Worm (Caenorhabditis elegans): ENCODE measurements around the gene trm-2A.

trm-2A gene

DNA sequence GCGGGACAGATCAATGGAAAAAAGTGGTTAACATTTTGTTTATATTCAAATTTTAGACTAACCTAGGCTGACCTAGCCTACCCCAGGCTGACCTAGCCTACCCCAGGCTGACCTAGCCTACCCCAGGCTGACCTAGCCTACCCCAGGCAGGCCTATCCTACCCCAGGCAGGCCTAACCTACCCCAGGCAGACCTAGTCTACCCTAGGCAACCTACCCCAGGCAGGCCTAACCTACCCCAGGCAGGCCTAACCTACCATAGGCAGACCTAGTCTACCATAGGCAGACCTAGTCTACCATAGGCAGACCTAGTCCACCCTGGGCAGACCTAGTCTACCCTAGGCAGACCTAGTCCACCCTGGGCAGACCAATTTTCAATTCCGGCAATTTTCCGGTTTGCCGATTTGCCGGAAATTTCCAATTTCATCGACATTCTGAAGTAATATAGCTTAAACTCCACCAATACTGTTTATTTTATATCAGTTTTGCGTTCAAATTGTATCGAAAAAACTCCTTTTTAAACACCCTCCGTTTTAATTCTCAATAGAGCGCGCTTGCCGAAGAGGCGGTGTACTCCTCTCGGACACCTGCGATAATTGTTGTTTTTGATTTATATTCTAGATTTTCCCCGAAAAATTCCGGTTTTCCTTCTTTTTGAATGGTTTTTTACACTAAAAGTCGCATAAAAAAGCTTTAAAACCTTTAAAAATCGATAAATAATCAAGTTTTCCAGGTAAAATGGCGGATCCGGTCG lies at the start of gene trm-2A:
trm-2A (plus strand) TSS at position 732 of the 752 bp plus-strand sequence.
- TF ChIP-seq sea-1 (GFP tag; conservative IDR thresholded peaks at IDR 0.05) (no peak), F13C5.2 (tag; optimal IDR thresholded peaks at IDR 0.05) (peak; percentile 62)

DNA sequence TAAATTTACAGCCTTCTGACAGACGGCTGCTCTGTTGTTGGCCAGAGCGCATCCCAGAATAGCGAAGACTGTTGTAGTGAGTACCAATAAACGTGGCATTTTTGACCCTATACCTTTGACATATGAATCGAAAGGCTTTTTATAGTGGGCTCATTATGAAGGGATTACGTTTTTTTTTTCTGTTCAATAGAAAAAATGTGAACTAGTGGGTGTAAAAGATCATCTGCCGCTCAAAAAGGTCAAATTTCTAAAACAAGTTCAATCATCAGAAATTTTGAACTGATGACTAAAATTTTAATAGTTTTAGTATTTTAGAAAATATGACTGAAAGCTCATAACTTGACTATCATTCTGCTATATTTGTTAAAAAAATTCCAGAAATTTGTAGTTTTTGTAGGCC lies 49.8 kb upstream of the trm-2A start, which contains the start of gene K09C6.9:
K09C6.9 (minus strand) TSS at position 101 of the 400 bp plus-strand sequence.
- TF ChIP-seq B0310.2 (tag; optimal IDR thresholded peaks at IDR 0.05) (no peak), hmbx-1 (tag; optimal IDR thresholded peaks at IDR 0.05) (no peak), ets-7 (tag; optimal IDR thresholded peaks at IDR 0.05) (no peak), ama-1 (optimal IDR thresholded peaks at IDR 0.05) (no peak), flt-1 (GFP tag; IDR thresholded peaks at IDR 0.05) (no peak), tra-4 (tag; optimal IDR thresholded peaks at IDR 0.05) (no peak), ceh-36 (tag; optimal IDR thresholded peaks at IDR 0.05) (no peak), scrt-1 (GFP tag; IDR thresholded peaks at IDR 0.05) (no peak), tbx-37 (GFP tag; conservative IDR thresholded peaks at IDR 0.05) (no peak), hmg-4 (GFP tag; optimal IDR thresholded peaks at IDR 0.05) (no peak), hnd-1 (tag; optimal IDR thresholded peaks at IDR 0.05) (no peak), tbx-11 (GFP tag; IDR thresholded peaks at IDR 0.05) (no peak), F13C5.2 (tag; optimal IDR thresholded peaks at IDR 0.05) (no peak), sea-1 (GFP tag; conservative IDR thresholded peaks at IDR 0.05) (no peak), aly-1 (tag; optimal IDR thresholded peaks at IDR 0.05) (no peak), ceh-13 (GFP tag; optimal IDR thresholded peaks at IDR 0.05) (no peak), pes-1 (GFP tag; IDR thresholded peaks at IDR 0.05) (no peak)

DNA sequence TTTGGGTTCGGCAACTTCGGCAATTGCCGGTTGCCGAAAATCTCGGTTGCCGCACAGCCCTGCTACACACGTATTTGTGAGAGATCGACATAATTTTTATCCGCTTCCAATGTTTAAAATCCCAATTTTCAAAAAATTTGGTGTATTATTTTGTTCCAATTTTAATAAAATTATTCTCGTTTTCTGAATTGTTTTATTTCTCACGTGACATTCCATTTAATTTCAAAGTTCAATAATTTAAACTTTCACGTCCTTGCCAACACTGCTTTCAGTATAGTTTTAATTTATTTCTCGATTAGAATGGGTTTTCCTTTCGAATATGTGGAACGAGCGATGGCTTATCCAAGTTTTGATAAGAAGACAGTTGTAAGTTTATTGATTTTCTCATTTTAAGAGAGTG lies 48.2 kb upstream of the trm-2A start, which contains the start of gene K09C6.2:
K09C6.2 (plus strand) TSS at position 301 of the 400 bp plus-strand sequence.
- TF ChIP-seq ceh-13 (GFP tag; optimal IDR thresholded peaks at IDR 0.05) (no peak), ama-1 (optimal IDR thresholded peaks at IDR 0.05) (no peak), ets-7 (tag; optimal IDR thresholded peaks at IDR 0.05) (no peak), ceh-36 (tag; optimal IDR thresholded peaks at IDR 0.05) (no peak), tbx-11 (GFP tag; IDR thresholded peaks at IDR 0.05) (no peak), pes-1 (GFP tag; IDR thresholded peaks at IDR 0.05) (no peak), tbx-37 (GFP tag; conservative IDR thresholded peaks at IDR 0.05) (no peak)

DNA sequence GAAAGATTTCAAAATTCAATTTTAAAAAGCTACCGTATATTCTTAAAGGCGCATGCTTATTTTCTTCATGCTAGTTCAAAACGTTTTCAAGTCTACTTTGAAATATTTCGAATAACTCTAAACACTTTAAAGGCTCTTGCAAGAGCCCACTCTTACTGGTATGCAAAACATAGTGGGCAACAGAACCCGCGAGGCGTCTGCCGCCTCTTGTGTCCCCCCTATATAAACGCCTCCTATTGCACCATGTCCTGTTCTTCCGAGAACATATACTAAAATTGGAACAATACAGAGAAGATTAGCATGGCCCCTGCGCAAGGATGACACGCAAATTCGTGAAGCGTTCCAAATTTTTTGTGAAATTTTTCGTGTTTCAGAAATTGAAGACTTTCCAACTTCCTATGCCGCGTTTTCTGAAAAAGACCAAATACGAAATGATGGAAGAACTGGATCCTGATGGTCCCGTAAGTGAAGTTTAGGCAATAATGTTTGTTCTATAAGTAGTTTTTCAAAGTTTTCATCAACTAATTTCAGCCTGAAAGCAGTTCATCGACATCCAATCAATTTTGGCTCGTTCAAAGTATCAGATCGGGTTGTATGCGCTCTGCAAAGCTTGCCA lies 45.8 kb upstream of the trm-2A start:
- TF ChIP-seq B0310.2 (tag; optimal IDR thresholded peaks at IDR 0.05) (no peak), flt-1 (GFP tag; IDR thresholded peaks at IDR 0.05) (peak; percentile 44; the same call in 1 of the 2 replicates), pes-1 (GFP tag; IDR thresholded peaks at IDR 0.05) (peak; percentile 62), ceh-36 (tag; optimal IDR thresholded peaks at IDR 0.05) (no peak), ets-7 (tag; optimal IDR thresholded peaks at IDR 0.05) (no peak), sea-1 (GFP tag; conservative IDR thresholded peaks at IDR 0.05) (no peak), scrt-1 (GFP tag; IDR thresholded peaks at IDR 0.05) (no peak)

DNA sequence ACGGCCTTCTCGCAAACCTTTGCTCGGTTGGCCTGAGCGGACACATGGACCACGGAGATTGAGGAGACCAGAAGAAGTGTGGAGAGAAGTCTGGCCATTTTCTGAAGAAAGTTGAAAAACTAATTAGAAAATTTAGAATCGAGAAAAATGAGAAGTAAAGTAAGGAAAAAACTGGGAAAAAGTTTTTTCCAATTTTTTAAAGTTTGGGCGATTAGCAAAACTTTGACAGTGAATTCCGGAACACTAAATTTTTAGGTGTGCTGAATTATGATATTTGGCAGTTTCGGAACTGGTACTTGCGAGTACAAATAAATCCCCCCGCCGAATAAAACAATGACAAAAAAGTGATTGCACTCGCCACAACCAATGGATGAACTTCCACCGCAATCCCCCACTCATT lies 38.0 kb upstream of the trm-2A start, which contains the start of gene T02B11.3:
T02B11.3 (minus strand) TSS at position 101 of the 400 bp plus-strand sequence.
- TF ChIP-seq tbx-37 (GFP tag; conservative IDR thresholded peaks at IDR 0.05) (no peak), hnd-1 (tag; optimal IDR thresholded peaks at IDR 0.05) (no peak), scrt-1 (GFP tag; IDR thresholded peaks at IDR 0.05) (no peak), aly-1 (tag; optimal IDR thresholded peaks at IDR 0.05) (no peak), B0310.2 (tag; optimal IDR thresholded peaks at IDR 0.05) (no peak)

DNA sequence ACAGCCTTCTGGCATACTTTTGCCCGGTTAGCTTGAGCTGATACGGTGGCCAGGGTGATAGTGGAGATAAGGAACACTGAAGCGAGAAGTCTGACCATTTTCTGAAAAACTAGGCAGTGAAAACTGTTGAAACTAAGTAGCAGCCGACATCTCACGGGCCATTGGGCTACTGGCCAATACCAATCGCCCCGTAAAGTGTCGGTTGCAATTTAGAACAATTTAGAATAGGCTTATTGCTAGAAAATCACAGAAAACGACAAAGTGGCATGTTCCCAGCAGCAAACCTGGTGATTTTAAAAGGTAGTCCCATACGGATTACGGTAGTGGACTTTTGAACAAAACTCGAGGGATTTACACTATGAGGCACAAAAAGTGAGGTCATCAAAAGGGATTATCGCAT lies 33.7 kb upstream of the trm-2A start, which contains the start of gene T02B11.4:
T02B11.4 (minus strand) TSS at position 101 of the 400 bp plus-strand sequence.
- no peak for TF ChIP-seq pes-1 (GFP tag; IDR thresholded peaks at IDR 0.05)
- TF ChIP-seq hnd-1 (tag; optimal IDR thresholded peaks at IDR 0.05) = no peak
- no peak for TF ChIP-seq flt-1 (GFP tag; IDR thresholded peaks at IDR 0.05)
- no peak for TF ChIP-seq ceh-36 (tag; optimal IDR thresholded peaks at IDR 0.05)
- TF ChIP-seq F13C5.2 (tag; optimal IDR thresholded peaks at IDR 0.05) = no peak
- TF ChIP-seq sea-1 (GFP tag; conservative IDR thresholded peaks at IDR 0.05) = no peak
- TF ChIP-seq B0310.2 (tag; optimal IDR thresholded peaks at IDR 0.05) = no peak
- TF ChIP-seq aly-1 (tag; optimal IDR thresholded peaks at IDR 0.05) = no peak
- TF ChIP-seq tra-4 (tag; optimal IDR thresholded peaks at IDR 0.05) = no peak
- TF ChIP-seq hmg-4 (GFP tag; optimal IDR thresholded peaks at IDR 0.05) = no peak
- TF ChIP-seq hmbx-1 (tag; optimal IDR thresholded peaks at IDR 0.05) = no peak
- no peak for TF ChIP-seq tbx-37 (GFP tag; conservative IDR thresholded peaks at IDR 0.05)
- no peak for TF ChIP-seq ceh-13 (GFP tag; optimal IDR thresholded peaks at IDR 0.05)
- no peak for TF ChIP-seq ets-7 (tag; optimal IDR thresholded peaks at IDR 0.05)

DNA sequence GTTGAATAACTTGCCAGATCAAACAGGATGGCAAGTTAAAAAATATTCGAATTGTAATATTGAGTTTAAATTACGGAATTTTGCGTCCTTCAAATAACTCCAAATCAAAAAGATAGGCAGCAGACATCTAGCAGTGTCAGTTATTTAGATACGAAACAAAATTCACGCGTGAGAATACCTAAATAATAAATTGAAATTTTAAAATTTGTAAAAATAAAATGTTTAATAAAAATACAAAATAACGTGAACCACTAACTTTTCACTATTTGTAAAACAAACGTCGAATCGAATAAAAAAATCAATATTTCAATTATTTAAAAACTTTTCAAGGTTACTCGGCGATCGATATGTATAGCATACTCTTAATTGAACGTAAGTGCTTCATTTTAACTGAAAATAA lies 28.8 kb upstream of the trm-2A start, which contains the start of gene T02B11.9:
T02B11.9 (plus strand) TSS at position 301 of the 400 bp plus-strand sequence.
- TF ChIP-seq ama-1 (optimal IDR thresholded peaks at IDR 0.05) (no peak), ceh-36 (tag; optimal IDR thresholded peaks at IDR 0.05) (no peak), hnd-1 (tag; optimal IDR thresholded peaks at IDR 0.05) (no peak), aly-1 (tag; optimal IDR thresholded peaks at IDR 0.05) (no peak), B0310.2 (tag; optimal IDR thresholded peaks at IDR 0.05) (no peak), scrt-1 (GFP tag; IDR thresholded peaks at IDR 0.05) (no peak), tbx-37 (GFP tag; conservative IDR thresholded peaks at IDR 0.05) (no peak), sea-1 (GFP tag; conservative IDR thresholded peaks at IDR 0.05) (no peak), hmbx-1 (tag; optimal IDR thresholded peaks at IDR 0.05) (no peak)

DNA sequence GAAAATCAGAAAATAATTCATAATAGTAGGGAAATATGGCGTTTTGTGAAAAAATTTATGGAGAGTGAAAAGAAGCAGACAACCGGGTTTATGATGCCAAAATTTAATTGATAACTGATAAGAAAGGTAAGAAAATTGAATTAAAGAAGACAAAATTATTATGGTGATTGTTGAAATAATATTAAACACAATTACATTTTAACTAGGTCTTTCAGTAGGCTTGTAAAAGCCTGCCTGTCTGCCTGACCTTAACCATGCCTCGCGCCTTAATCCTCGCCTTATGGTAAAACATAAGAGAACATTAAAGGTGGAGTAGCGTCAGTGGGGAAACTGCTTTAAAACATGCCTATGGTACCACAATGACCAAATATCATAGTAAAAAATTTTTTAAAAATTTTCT lies 26.2 kb upstream of the trm-2A start, which contains the start of gene T02B11.8:
T02B11.8 (minus strand) TSS at position 101 of the 400 bp plus-strand sequence.
- TF ChIP-seq pes-1 (GFP tag; IDR thresholded peaks at IDR 0.05) (no peak), hmbx-1 (tag; optimal IDR thresholded peaks at IDR 0.05) (no peak), hmg-4 (GFP tag; optimal IDR thresholded peaks at IDR 0.05) (no peak), aly-1 (tag; optimal IDR thresholded peaks at IDR 0.05) (no peak)

Data from whole organism, early embryonic.